Fruit fly (Drosophila melanogaster) whole organism, prepupa: ENCODE measurements around the gene CG17819.
A peak's percentile ranks its signal among the peaks of the same experiment; 100 is the strongest.

Experiments
- Blimp-1 ChIP-seq: fragments of 200-800 bp; sonication (Bioruptor generic); optimal IDR thresholded peaks from 3 replicates; lab custom pipeline; 2017; ENCODE audit warnings: missing biosample characterization, missing genetic modification characterization, mild to moderate bottlenecking, moderate library complexity, missing genetic modification reagents
- CG10669 ChIP-seq: fragments of 200-800 bp; sonication (Bioruptor generic); optimal IDR thresholded peaks from 3 replicates; lab custom pipeline; 2018; ENCODE audit warnings: missing biosample characterization, mild to moderate bottlenecking, missing genetic modification characterization, moderate library complexity
- CG11294 ChIP-seq: fragments of 200-800 bp; sonication (Bioruptor generic); IDR thresholded peaks from 2 replicates; pipeline ENCODE4 v1.3.6; 2022; ENCODE audit warnings: missing biosample characterization, missing genetic modification characterization
- CG11902 ChIP-seq: fragments of 200-800 bp; sonication (Bioruptor generic); optimal IDR thresholded peaks from 3 replicates; lab custom pipeline; 2016; ENCODE audit warnings: missing biosample characterization, missing genetic modification characterization
- CG15336 ChIP-seq: fragments of 200-800 bp; sonication (Bioruptor generic); IDR thresholded peaks from 2 replicates; pipeline ENCODE4 v1.3.6; 2022; ENCODE audit warnings: missing biosample characterization, missing genetic modification characterization
- CG16779 ChIP-seq: fragments of 200-800 bp; sonication (Bioruptor generic); optimal IDR thresholded peaks from 3 replicates; lab custom pipeline; 2017; ENCODE audit warnings: missing biosample characterization, mild to moderate bottlenecking, missing genetic modification characterization
- CG3032 ChIP-seq: fragments of 200-800 bp; optimal IDR thresholded peaks from 2 replicates; lab custom pipeline; 2019; ENCODE audit warnings: missing biosample characterization, mild to moderate bottlenecking, missing genetic modification characterization, moderate library complexity
- CG32006 ChIP-seq: fragments of 200-800 bp; sonication (Bioruptor generic); optimal IDR thresholded peaks from 3 replicates; lab custom pipeline; 2017; ENCODE audit warnings: missing biosample characterization, mild to moderate bottlenecking, missing genetic modification characterization
- CG34406 ChIP-seq: fragments of 200-800 bp; sonication (Bioruptor generic); optimal IDR thresholded peaks from 3 replicates; lab custom pipeline; 2016; ENCODE audit warnings: missing biosample characterization, missing genetic modification characterization
- CG3919 ChIP-seq: fragments of 200-800 bp; sonication (Bioruptor generic); optimal IDR thresholded peaks from 3 replicates; lab custom pipeline; 2016; ENCODE audit warnings: missing biosample characterization, missing genetic modification characterization
- CG4318 ChIP-seq: fragments of 200-800 bp; sonication (Bioruptor generic); optimal IDR thresholded peaks from 3 replicates; lab custom pipeline; 2017; ENCODE audit warnings: missing biosample characterization, mild to moderate bottlenecking, missing genetic modification characterization
- CG6276 ChIP-seq: fragments of 200-800 bp; sonication (Bioruptor generic); optimal IDR thresholded peaks from 2 replicates; lab custom pipeline; 2017; ENCODE audit warnings: missing biosample characterization, mild to moderate bottlenecking, missing genetic modification characterization
- CG6792 ChIP-seq: fragments of 200-800 bp; sonication (Bioruptor generic); optimal IDR thresholded peaks from 3 replicates; lab custom pipeline; 2016; ENCODE audit warnings: missing biosample characterization, missing genetic modification characterization
- CG6808 ChIP-seq: fragments of 200-800 bp; sonication (Bioruptor generic); optimal IDR thresholded peaks from 3 replicates; lab custom pipeline; 2017; ENCODE audit warnings: missing biosample characterization, missing genetic modification characterization, mild to moderate bottlenecking, moderate library complexity, missing genetic modification reagents
- CG6854 ChIP-seq: fragments of 200-800 bp; sonication (Bioruptor generic); optimal IDR thresholded peaks from 2 replicates; lab custom pipeline; 2017; ENCODE audit warnings: missing biosample characterization, mild to moderate bottlenecking, missing genetic modification characterization
- CG7368 ChIP-seq: fragments of 200-800 bp; sonication (Bioruptor generic); optimal IDR thresholded peaks from 3 replicates; lab custom pipeline; 2016; ENCODE audit warnings: missing biosample characterization, missing genetic modification characterization
- CG8119 ChIP-seq: fragments of 200-800 bp; sonication (Bioruptor generic); IDR thresholded peaks from 3 replicates; pipeline ENCODE4 v1.3.6; 2022; ENCODE audit warnings: missing biosample characterization, missing genetic modification characterization
- CG8632 ChIP-seq: fragments of 200-800 bp; sonication (Bioruptor generic); optimal IDR thresholded peaks from 3 replicates; lab custom pipeline; 2016; ENCODE audit warnings: missing biosample characterization, missing genetic modification characterization
- Eip75B ChIP-seq: fragments of 200-800 bp; sonication (Bioruptor generic); optimal IDR thresholded peaks from 3 replicates; lab custom pipeline; 2016; ENCODE audit warnings: missing biosample characterization, missing genetic modification characterization
- Eip78C ChIP-seq: fragments of 200-800 bp; sonication (Bioruptor generic); peaks from one replicate; lab custom pipeline; 2016; ENCODE audit warnings: missing biosample characterization, missing genetic modification characterization
- Eip93F ChIP-seq: fragments of 200-800 bp; sonication (Bioruptor generic); optimal IDR thresholded peaks from 2 replicates; lab custom pipeline; 2016; ENCODE audit warnings: missing biosample characterization, mild to moderate bottlenecking, missing genetic modification characterization
- Ets21C ChIP-seq: fragments of 200-800 bp; sonication (Bioruptor generic); optimal IDR thresholded peaks from 3 replicates; lab custom pipeline; 2016; ENCODE audit warnings: missing biosample characterization, missing genetic modification characterization
- Gug ChIP-seq: fragments of 200-800 bp; sonication (Bioruptor generic); IDR thresholded peaks from 2 replicates; pipeline ENCODE4 v1.3.6; 2022; ENCODE audit warnings: missing biosample characterization, missing genetic modification characterization
- Hr38 ChIP-seq: sonication (Bioruptor generic); optimal IDR thresholded peaks from 2 replicates; lab custom pipeline; 2016; ENCODE audit warnings: missing biosample characterization, missing genetic modification characterization
- Hr39 ChIP-seq: fragments of 200-800 bp; sonication (Bioruptor generic); optimal IDR thresholded peaks from 2 replicates; lab custom pipeline; 2016; ENCODE audit warnings: missing biosample characterization, missing genetic modification characterization
- Lpt ChIP-seq: fragments of 200-800 bp; sonication (Bioruptor generic); optimal IDR thresholded peaks from 3 replicates; lab custom pipeline; 2016; ENCODE audit warnings: missing biosample characterization, missing genetic modification characterization
- Met ChIP-seq: fragments of 200-800 bp; sonication (Bioruptor generic); optimal IDR thresholded peaks from 3 replicates; lab custom pipeline; 2016; ENCODE audit warnings: missing biosample characterization, missing genetic modification characterization
- Smox ChIP-seq: fragments of 200-800 bp; sonication (Bioruptor generic); optimal IDR thresholded peaks from 3 replicates; lab custom pipeline; 2016; ENCODE audit warnings: missing biosample characterization, missing genetic modification characterization
- Sox14 ChIP-seq: fragments of 200-800 bp; sonication (Bioruptor generic); optimal IDR thresholded peaks from 3 replicates; lab custom pipeline; 2016; ENCODE audit warnings: missing biosample characterization, missing genetic modification characterization
- Sox15 ChIP-seq: fragments of 200-800 bp; sonication (Bioruptor generic); optimal IDR thresholded peaks from 3 replicates; lab custom pipeline; 2016; ENCODE audit warnings: missing biosample characterization, missing genetic modification characterization
- achi ChIP-seq: fragments of 200-800 bp; sonication (Bioruptor generic); optimal IDR thresholded peaks from 3 replicates; lab custom pipeline; 2016; ENCODE audit warnings: missing biosample characterization, missing genetic modification characterization
- acj6 ChIP-seq: fragments of 200-800 bp; sonication (Bioruptor generic); optimal IDR thresholded peaks from 3 replicates; lab custom pipeline; 2016; ENCODE audit warnings: missing biosample characterization, missing genetic modification characterization
- cyc ChIP-seq: fragments of 200-800 bp; sonication (Bioruptor generic); optimal IDR thresholded peaks from 3 replicates; lab custom pipeline; 2016; ENCODE audit warnings: missing biosample characterization, missing genetic modification characterization
- dsx ChIP-seq: fragments of 200-800 bp; optimal IDR thresholded peaks from 3 replicates; lab custom pipeline; 2019; ENCODE audit warnings: missing biosample characterization, mild to moderate bottlenecking, missing genetic modification characterization, moderate library complexity; ENCODE audit not compliant: poor library complexity, severe bottlenecking
- eg ChIP-seq: fragments of 200-800 bp; sonication (Bioruptor generic); IDR thresholded peaks from 3 replicates; pipeline ENCODE4 v1.3.6; 2022; ENCODE audit warnings: missing biosample characterization, missing genetic modification characterization
- esn ChIP-seq: fragments of 200-800 bp; sonication (Bioruptor generic); optimal IDR thresholded peaks from 2 replicates; lab custom pipeline; 2016; ENCODE audit warnings: missing biosample characterization, mild to moderate bottlenecking, missing genetic modification characterization, moderate library complexity
- fd59A ChIP-seq: fragments of 200-800 bp; sonication (Bioruptor generic); optimal IDR thresholded peaks from 2 replicates; lab custom pipeline; 2017; ENCODE audit warnings: missing biosample characterization, mild to moderate bottlenecking, missing genetic modification characterization, missing genetic modification reagents
- fd85E ChIP-seq: fragments of 200-800 bp; sonication (Bioruptor generic); optimal IDR thresholded peaks from 3 replicates; lab custom pipeline; 2016; ENCODE audit warnings: missing biosample characterization, missing genetic modification characterization
- fkh ChIP-seq: fragments of 200-800 bp; sonication (Bioruptor generic); optimal IDR thresholded peaks from 3 replicates; lab custom pipeline; 2017; ENCODE audit warnings: missing biosample characterization, mild to moderate bottlenecking, missing genetic modification characterization, moderate library complexity
- lz ChIP-seq: fragments of 200-800 bp; sonication (Bioruptor generic); optimal IDR thresholded peaks from 3 replicates; lab custom pipeline; 2016; ENCODE audit warnings: missing biosample characterization, missing genetic modification characterization
- net ChIP-seq: fragments of 200-800 bp; sonication (Bioruptor generic); optimal IDR thresholded peaks from 3 replicates; lab custom pipeline; 2016; ENCODE audit warnings: missing biosample characterization, missing genetic modification characterization
- salr ChIP-seq, 2 experiments: fragments of 200-800 bp; sonication (Bioruptor generic); optimal IDR thresholded peaks; 3 replicates each; lab custom pipeline; 2016 to 2018; ENCODE audit warnings: missing biosample characterization in 2 of 2, missing genetic modification characterization in 2 of 2, mild to moderate bottlenecking in 1 of 2
- spab ChIP-seq: fragments of 200-800 bp; sonication (Bioruptor generic); optimal IDR thresholded peaks from 2 replicates; lab custom pipeline; 2017; ENCODE audit warnings: missing biosample characterization, mild to moderate bottlenecking, missing genetic modification characterization, missing genetic modification reagents
- ss ChIP-seq, 2 experiments: fragments of 200-800 bp; sonication (Bioruptor generic); optimal IDR thresholded peaks; 2 replicates in 1 of 2; 3 replicates in 1 of 2; lab custom pipeline; 2017 to 2018; ENCODE audit warnings: mild to moderate bottlenecking in 2 of 2, missing biosample characterization in 2 of 2, missing genetic modification characterization in 2 of 2, moderate library complexity in 1 of 2
- svp ChIP-seq: fragments of 200-800 bp; sonication (Bioruptor generic); peaks from one replicate; lab custom pipeline; 2016; ENCODE audit warnings: missing biosample characterization, missing genetic modification characterization
- vri ChIP-seq: fragments of 200-800 bp; sonication (Bioruptor generic); optimal IDR thresholded peaks from 3 replicates; lab custom pipeline; 2016; ENCODE audit warnings: missing biosample characterization, mild to moderate bottlenecking, missing genetic modification characterization

Gene CG17819

dm6 chr3R:21839636-21840035, 45.7 kb downstream of the CG17819 start (continued):
- peak; percentile 86 for TF ChIP-seq CG34406 (GFP tag; lab: Kevin White, UChicago)
- TF ChIP-seq CG4318 (GFP tag; lab: Kevin White, UChicago), result peak; percentile 50
- no peak for TF ChIP-seq Eip93F (GFP tag; lab: Kevin White, UChicago)
- TF ChIP-seq CG6854 (GFP tag; lab: Kevin White, UChicago), result no peak
- TF ChIP-seq Met (GFP tag; lab: Kevin White, UChicago), result peak; percentile 24
- 0 out of 3 replicates have a peak, but pooled peaks have one; percentile 50 for TF ChIP-seq eg
- TF ChIP-seq fd85E, result no peak
- TF ChIP-seq achi (GFP tag; lab: Kevin White, UChicago), result peak; percentile 82
- TF ChIP-seq CG10669 (GFP tag; lab: Kevin White, UChicago), result peak; percentile 74
- TF ChIP-seq ss (GFP tag; optimal IDR thresholded peaks at IDR 0.05; lab: Kevin White, UChicago), result peak; percentile 75 to 88
- no peak for TF ChIP-seq Ets21C (GFP tag; lab: Kevin White, UChicago)
- peak; percentile 17 for TF ChIP-seq fd59A (GFP tag; lab: Kevin White, UChicago)
- peak; percentile 91 for TF ChIP-seq CG3032 (tag; lab: Kevin White, UChicago)
- TF ChIP-seq dsx, result peak; percentile 91
- TF ChIP-seq salr (GFP tag; optimal IDR thresholded peaks at IDR 0.05; lab: Kevin White, UChicago), result peak; percentile 42 to 78
- TF ChIP-seq vri, result no peak
- no peak for TF ChIP-seq Hr38 (GFP tag; lab: Kevin White, UChicago)
- peak; percentile 18 for TF ChIP-seq Eip75B (GFP tag; lab: Kevin White, UChicago)
- TF ChIP-seq CG8632 (GFP tag; lab: Kevin White, UChicago), result peak; percentile 87

DNA sequence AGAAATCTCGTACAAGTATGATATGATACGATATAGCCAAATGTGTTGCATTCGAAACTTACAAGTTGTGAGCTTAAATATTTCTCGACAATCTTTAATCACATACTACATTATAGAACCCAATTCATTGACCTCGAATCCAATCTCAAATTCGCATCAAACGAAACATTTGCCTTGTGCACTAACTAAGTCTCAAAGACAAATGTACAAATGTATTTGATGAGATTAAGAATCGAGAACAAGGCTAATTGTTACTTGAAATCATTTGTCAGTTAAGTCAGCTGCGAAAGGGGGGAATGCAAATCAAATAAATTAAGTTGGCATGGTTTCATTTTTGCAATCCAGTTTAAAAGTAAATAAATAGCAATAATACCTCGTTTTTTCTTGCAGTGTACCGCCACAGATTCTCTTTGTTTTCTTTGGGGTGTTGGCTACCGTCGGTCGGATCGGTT, 46.8 kb downstream of the CG17819 start:
- TF ChIP-seq Sox14 (GFP tag; lab: Kevin White, UChicago), result peak; percentile 95
- TF ChIP-seq fd85E, result no peak
- TF ChIP-seq CG3032 (tag; lab: Kevin White, UChicago), result peak; percentile 87
- peak; percentile 93 for TF ChIP-seq spab (GFP tag; lab: Kevin White, UChicago)
- TF ChIP-seq Smox (GFP tag; lab: Kevin White, UChicago), result peak; percentile 89
- TF ChIP-seq CG32006, result peak; percentile 95
- TF ChIP-seq CG7368 (GFP tag; lab: Kevin White, UChicago), result peak; percentile 55
- peak; percentile 48 for TF ChIP-seq CG11294 (GFP tag; lab: Robert Waterston, UW)
- TF ChIP-seq esn (GFP tag; lab: Kevin White, UChicago), result peak; percentile 95
- peak; percentile 77 for TF ChIP-seq CG8119 (GFP tag; lab: Robert Waterston, UW)
- peak; percentile 93 for TF ChIP-seq Eip75B (GFP tag; lab: Kevin White, UChicago)
- TF ChIP-seq fkh (GFP tag; lab: Kevin White, UChicago), result no peak
- TF ChIP-seq net (GFP tag; lab: Kevin White, UChicago), result peak; percentile 90
- peak; percentile 87 for TF ChIP-seq achi (GFP tag; lab: Kevin White, UChicago)
- TF ChIP-seq lz (GFP tag; lab: Kevin White, UChicago), result peak; percentile 91
- peak; percentile 87 for TF ChIP-seq acj6 (GFP tag; lab: Kevin White, UChicago)
- TF ChIP-seq Gug (GFP tag; lab: Robert Waterston, UW), result 0 out of 2 replicates have a peak, but pooled peaks have one; percentile 56
- peak; percentile 76 for TF ChIP-seq dsx
- TF ChIP-seq Hr39 (GFP tag; lab: Kevin White, UChicago), result peak; percentile 91
- peak; percentile 82 for TF ChIP-seq cyc (GFP tag; lab: Kevin White, UChicago)
- no peak for TF ChIP-seq Hr38 (GFP tag; lab: Kevin White, UChicago)
- peak; percentile 89 for TF ChIP-seq CG4318 (GFP tag; lab: Kevin White, UChicago)
- peak; percentile 86 for TF ChIP-seq CG8632 (GFP tag; lab: Kevin White, UChicago)
- TF ChIP-seq CG6792 (GFP tag; lab: Kevin White, UChicago), result peak; percentile 86
- TF ChIP-seq CG10669 (GFP tag; lab: Kevin White, UChicago), result peak; percentile 82
- peak; percentile 71 to 95 for TF ChIP-seq salr (GFP tag; optimal IDR thresholded peaks at IDR 0.05; lab: Kevin White, UChicago)
- TF ChIP-seq Met (GFP tag; lab: Kevin White, UChicago), result peak; percentile 92
- TF ChIP-seq svp (GFP tag; lab: Kevin White, UChicago), result peak; percentile 96
- TF ChIP-seq Sox15, result peak; percentile 86
- no peak for TF ChIP-seq CG6854 (GFP tag; lab: Kevin White, UChicago)
- peak; percentile 76 for TF ChIP-seq CG3919 (GFP tag; lab: Kevin White, UChicago)
- TF ChIP-seq vri, result peak; percentile 61
- peak; percentile 89 for TF ChIP-seq CG6808 (GFP tag; lab: Kevin White, UChicago)
- TF ChIP-seq Blimp-1 (GFP tag; lab: Kevin White, UChicago), result peak; percentile 57
- TF ChIP-seq CG6276 (GFP tag; lab: Kevin White, UChicago), result peak; percentile 72
- peak; percentile 59 for TF ChIP-seq Eip93F (GFP tag; lab: Kevin White, UChicago)
- peak; percentile 64 for TF ChIP-seq CG11902 (GFP tag; lab: Kevin White, UChicago)
- TF ChIP-seq CG16779, result peak; percentile 87
- TF ChIP-seq CG15336 (GFP tag; lab: Robert Waterston, UW), result peak; percentile 74
- TF ChIP-seq Eip78C (GFP tag; lab: Kevin White, UChicago), result peak; percentile 99
- TF ChIP-seq CG34406 (GFP tag; lab: Kevin White, UChicago), result peak; percentile 84
- peak; percentile 10 for TF ChIP-seq Lpt (GFP tag; lab: Kevin White, UChicago)
